Fruit fly (Drosophila melanogaster): Measurements from ENCODE around the gene CSN8.

Gene CSN8

DNA sequence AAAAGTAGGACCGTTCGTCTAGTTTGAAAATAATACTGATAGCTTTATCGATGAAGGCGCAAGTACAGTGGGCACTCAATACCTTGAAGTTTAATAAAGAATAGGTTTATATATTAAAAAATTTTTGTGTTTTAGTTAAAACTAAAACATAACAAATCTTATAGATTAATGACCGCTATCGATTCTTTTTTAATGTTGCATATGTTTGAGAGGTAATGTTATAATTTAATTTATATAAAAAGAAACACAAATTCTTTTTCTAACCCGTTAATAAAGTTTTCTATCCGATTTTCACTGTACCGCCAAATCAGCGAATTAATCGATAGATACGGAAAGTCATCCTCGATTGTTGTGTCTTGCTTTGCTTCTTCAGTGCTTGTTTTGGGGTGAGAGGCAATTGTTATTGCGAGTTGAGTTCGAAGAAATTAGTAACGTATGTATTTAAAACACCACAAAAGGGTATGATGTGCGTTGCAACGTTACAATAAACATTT is 19.5 kb downstream of the CSN8 start, which contains the start of the genes Dad1 and CG13384 (continued):
- peak; percentile 45 for TF ChIP-seq tup (GFP tag; optimal IDR thresholded peaks at IDR 0.05)
- TF ChIP-seq D19B (GFP tag; optimal IDR thresholded peaks at IDR 0.05): peak; percentile 82
- TF ChIP-seq ftz-f1 (GFP tag; optimal IDR thresholded peaks at IDR 0.05): no peak
- TF ChIP-seq CG3407 (GFP tag; optimal IDR thresholded peaks at IDR 0.05): peak; percentile 78
- peak; percentile 92 for TF ChIP-seq CG1602 (GFP tag; optimal IDR thresholded peaks at IDR 0.05)
- peak; percentile 59 for TF ChIP-seq kni (GFP tag; optimal IDR thresholded peaks at IDR 0.05)
- no peak for TF ChIP-seq eyg (GFP tag; optimal IDR thresholded peaks at IDR 0.05)
- peak; percentile 96 for TF ChIP-seq nmo (GFP tag; optimal IDR thresholded peaks at IDR 0.05)
- TF ChIP-seq eve (GFP tag; optimal IDR thresholded peaks at IDR 0.05): no peak
- TF ChIP-seq CG5180 (GFP tag; optimal IDR thresholded peaks at IDR 0.05): peak; percentile 69
- TF ChIP-seq CG17359 (tag; optimal IDR thresholded peaks at IDR 0.05): peak; percentile 92
- no peak for TF ChIP-seq Neu2 (GFP tag; optimal IDR thresholded peaks at IDR 0.05; ENCODE audit: borderline replicate concordance)
- peak; percentile 91 for TF ChIP-seq CG2116 (GFP tag; optimal IDR thresholded peaks at IDR 0.05)
- TF ChIP-seq pros (GFP tag; optimal IDR thresholded peaks at IDR 0.05): peak; percentile 78
- peak; percentile 73; the same call in 2 of the 3 replicates for TF ChIP-seq jigr1 (GFP tag; IDR thresholded peaks at IDR 0.05)
- peak; percentile 94 for TF ChIP-seq esg (GFP tag; conservative IDR thresholded peaks at IDR 0.05)
- TF ChIP-seq psq (GFP tag; optimal IDR thresholded peaks at IDR 0.05): peak; percentile 84
- peak; percentile 71 for TF ChIP-seq onecut (GFP tag; IDR thresholded peaks at IDR 0.05)
- peak; percentile 58 for TF ChIP-seq Lhr (GFP tag; optimal IDR thresholded peaks at IDR 0.05)
- TF ChIP-seq ken (GFP tag; IDR thresholded peaks at IDR 0.05): peak; percentile 81
- peak; percentile 60 for TF ChIP-seq Scr (GFP tag; IDR thresholded peaks at IDR 0.05; ENCODE audit: partially characterized antibody)
- no peak for TF ChIP-seq CG3163 (GFP tag; optimal IDR thresholded peaks at IDR 0.05)
- TF ChIP-seq chif (GFP tag; optimal IDR thresholded peaks at IDR 0.05): peak; percentile 46 to 74
- TF ChIP-seq CG3847 (GFP tag; IDR thresholded peaks at IDR 0.05): peak; percentile 94
- TF ChIP-seq trem (tag; optimal IDR thresholded peaks at IDR 0.05): peak; percentile 93
- TF ChIP-seq Gsc (GFP tag; IDR thresholded peaks at IDR 0.05): peak; percentile 47
- TF ChIP-seq HLHmδ (GFP tag; optimal IDR thresholded peaks at IDR 0.05): no peak
- TF ChIP-seq Ptx1 (GFP tag; IDR thresholded peaks at IDR 0.05): peak; percentile 97
- TF ChIP-seq da (GFP tag; optimal IDR thresholded peaks at IDR 0.05): no peak
- no peak for TF ChIP-seq CG4282 (GFP tag; optimal IDR thresholded peaks at IDR 0.05)
- TF ChIP-seq CG8359 (GFP tag; optimal IDR thresholded peaks at IDR 0.05; ENCODE audit: borderline replicate concordance): peak; percentile 51
- peak; percentile 92 for TF ChIP-seq gsb-n (tag; optimal IDR thresholded peaks at IDR 0.05)
- TF ChIP-seq CG1024 (GFP tag; IDR thresholded peaks at IDR 0.05): peak; percentile 60; the same call in 1 of the 2 replicates
- peak; percentile 72 for TF ChIP-seq schlank (tag; optimal IDR thresholded peaks at IDR 0.05)
- peak; percentile 86 for TF ChIP-seq CG32767 (GFP tag; IDR thresholded peaks at IDR 0.05)
- TF ChIP-seq Bdp1 (GFP tag; optimal IDR thresholded peaks at IDR 0.05): peak; percentile 63
- TF ChIP-seq tio (GFP tag; optimal IDR thresholded peaks at IDR 0.05): peak; percentile 88
- peak; percentile 92 for TF ChIP-seq Hr3 (GFP tag; optimal IDR thresholded peaks at IDR 0.05)
- no peak for TF ChIP-seq jumu (GFP tag; optimal IDR thresholded peaks at IDR 0.05)
- TF ChIP-seq Hmx (GFP tag; optimal IDR thresholded peaks at IDR 0.05): peak; percentile 63
- TF ChIP-seq yki (optimal IDR thresholded peaks at IDR 0.05): no peak
- no peak for TF ChIP-seq vnd (GFP tag; IDR thresholded peaks at IDR 0.05; ENCODE audit: partially characterized antibody)
- no peak for TF ChIP-seq cad (GFP tag; optimal IDR thresholded peaks at IDR 0.05)
- peak; percentile 86 for TF ChIP-seq CG12942 (GFP tag; optimal IDR thresholded peaks at IDR 0.05)
- peak; percentile 97 for TF ChIP-seq CG9932 (GFP tag; IDR thresholded peaks at IDR 0.05)
- TF ChIP-seq C15 (GFP tag; IDR thresholded peaks at IDR 0.05): peak; percentile 68; the same call in 1 of the 3 replicates
- TF ChIP-seq Chrac-16 (GFP tag; optimal IDR thresholded peaks at IDR 0.05): peak; percentile 91
- TF ChIP-seq Dbx (GFP tag; IDR thresholded peaks at IDR 0.05): peak; percentile 93
- TF ChIP-seq CG30431 (GFP tag; optimal IDR thresholded peaks at IDR 0.05): peak; percentile 69
- TF ChIP-seq CG18764 (GFP tag; optimal IDR thresholded peaks at IDR 0.05): peak; percentile 83
- TF ChIP-seq p53 (GFP tag; optimal IDR thresholded peaks at IDR 0.05): no peak

Data from whole organism, embryonic.